Fruit fly (Drosophila melanogaster) whole organism: ENCODE data around the gene Adss.

Source experiments
- CG8478 ChIP-seq: fragments of >200 bp; optimal IDR thresholded peaks from 2 replicates; lab custom pipeline; 2018; ENCODE audit warnings: inconsistent platforms
- psq ChIP-seq: fragments of >200 bp; optimal IDR thresholded peaks from 2 replicates; lab custom pipeline; 2017

dm6 chr3R:20859845-20860244 lies 29.5 kb upstream of the Adss start, which contains the start of gene Ir93a:
- no peak for TF ChIP-seq psq
- TF ChIP-seq CG8478 (lab: Kevin White, UChicago), result no peak
